Worm (Caenorhabditis elegans): ENCODE data around the gene tric-1B.1.

- TF ChIP-seq ztf-11 (tag; optimal IDR thresholded peaks at IDR 0.05) (no peak), ceh-9 (tag; optimal IDR thresholded peaks at IDR 0.05) (no peak), nhr-237 (tag; optimal IDR thresholded peaks at IDR 0.05) (no peak), ama-1 (optimal IDR thresholded peaks at IDR 0.05) (peak; percentile 16), mdl-1 (tag; optimal IDR thresholded peaks at IDR 0.05) (no peak), nhr-77 (tag; optimal IDR thresholded peaks at IDR 0.05) (no peak), lin-39 (tag; optimal IDR thresholded peaks at IDR 0.05) (no peak), nhr-76 (tag; optimal IDR thresholded peaks at IDR 0.05) (no peak), nhr-11 (tag; optimal IDR thresholded peaks at IDR 0.05) (no peak), ZK546.5 (tag; optimal IDR thresholded peaks at IDR 0.05) (no peak), nfya-1 (tag; optimal IDR thresholded peaks at IDR 0.05; ENCODE audit: insufficient read depth) (no peak)
These were observed 4.8 kb downstream of the tric-1B.1 start for ce11 chrII:12261147-12261821.

Measured in whole organism, L3 larva.